Worm (Caenorhabditis elegans) whole organism, L1 larva: ENCODE results near the gene F01D5.2.

Experiments used
- aha-1 ChIP-seq: fragments of 150-350 bp; optimal IDR thresholded peaks from 2 replicates; lab custom pipeline; 2014; ENCODE audit warnings: missing biosample characterization, missing genetic modification characterization
- lin-15B ChIP-seq: fragments of 150-350 bp; sonication (generic microtip); optimal IDR thresholded peaks from 3 replicates; lab custom pipeline; 2014; ENCODE audit warnings: missing biosample characterization, missing genetic modification characterization
- mab-9 ChIP-seq: fragments of 200-800 bp; sonication (Bioruptor generic); IDR thresholded peaks from 2 replicates; pipeline ENCODE4 v1.3.6; 2022; ENCODE audit warnings: missing genetic modification reagents, missing genetic modification characterization, missing compliant biosample characterization
- nhr-12 ChIP-seq: sonication (generic microtip); optimal IDR thresholded peaks from 2 replicates; lab custom pipeline; 2017; ENCODE audit warnings: missing biosample characterization, missing genetic modification characterization
- nhr-237 ChIP-seq: fragments of 150-350 bp; optimal IDR thresholded peaks from 2 replicates; lab custom pipeline; 2014; ENCODE audit warnings: missing biosample characterization, missing genetic modification characterization
- nhr-76 ChIP-seq: sonication (generic microtip); optimal IDR thresholded peaks from 2 replicates; lab custom pipeline; 2017; ENCODE audit warnings: missing biosample characterization, missing genetic modification characterization
- pax-3 ChIP-seq: fragments of 200-800 bp; sonication (Bioruptor generic); optimal IDR thresholded peaks from 2 replicates; lab custom pipeline; 2018; ENCODE audit warnings: mild to moderate bottlenecking, missing genetic modification characterization, moderate library complexity, missing compliant biosample characterization
- skn-1 ChIP-seq: fragments of 150-350 bp; optimal IDR thresholded peaks from 2 replicates; lab custom pipeline; 2014; ENCODE audit warnings: missing biosample characterization, missing genetic modification characterization
- sox-4 ChIP-seq: sonication (generic microtip); optimal IDR thresholded peaks from 2 replicates; lab custom pipeline; 2016; ENCODE audit warnings: missing genetic modification characterization, missing compliant biosample characterization
- unc-130 ChIP-seq: fragments of 150-350 bp; optimal IDR thresholded peaks from 2 replicates; lab custom pipeline; 2017; ENCODE audit warnings: missing biosample characterization, missing genetic modification characterization, inconsistent platforms
- unc-62 ChIP-seq: fragments of 150-350 bp; optimal IDR thresholded peaks from 2 replicates; lab custom pipeline; 2014; ENCODE audit warnings: missing biosample characterization, missing genetic modification reagents, missing genetic modification characterization

DNA sequence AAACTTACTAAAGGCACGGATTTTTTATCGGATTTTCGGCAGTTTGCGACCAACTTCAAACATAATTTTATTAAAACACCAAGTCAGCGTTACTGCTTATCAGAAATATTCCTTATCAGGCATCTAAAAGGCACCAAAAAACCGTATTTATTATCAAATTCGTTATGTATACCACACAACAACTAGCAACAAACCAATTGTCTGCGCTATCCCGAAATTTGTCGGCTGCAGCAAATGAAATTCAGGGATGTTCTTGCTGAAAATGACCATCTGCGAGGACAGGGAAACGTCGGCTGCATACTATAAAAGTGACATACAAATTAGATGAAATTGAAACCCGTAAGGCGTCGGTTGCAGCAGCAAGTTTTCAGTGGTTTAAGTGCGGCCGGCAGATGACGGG, 875 bp downstream of the F01D5.2 start:
- no peak for TF ChIP-seq pax-3 (tag; lab: Kevin White, UChicago)
- no peak for TF ChIP-seq skn-1
- TF ChIP-seq unc-130 (tag; lab: Kevin White, UChicago): no peak
- TF ChIP-seq aha-1 (tag; lab: Kevin White, UChicago): no peak
- no peak for TF ChIP-seq mab-9
- no peak for TF ChIP-seq nhr-237 (tag; lab: Kevin White, UChicago)
- TF ChIP-seq nhr-12 (tag; lab: Kevin White, UChicago): no peak
- TF ChIP-seq lin-15B (tag; lab: Kevin White, UChicago): no peak
- TF ChIP-seq sox-4 (tag; lab: Kevin White, UChicago): no peak
- TF ChIP-seq nhr-76 (tag; lab: Kevin White, UChicago): no peak
- no peak for TF ChIP-seq unc-62 (GFP tag; lab: Kevin White, UChicago)
